Fruit fly (Drosophila melanogaster): ENCODE measurements around the gene ATPsynbetaL.

ATPsynbetaL gene

DNA sequence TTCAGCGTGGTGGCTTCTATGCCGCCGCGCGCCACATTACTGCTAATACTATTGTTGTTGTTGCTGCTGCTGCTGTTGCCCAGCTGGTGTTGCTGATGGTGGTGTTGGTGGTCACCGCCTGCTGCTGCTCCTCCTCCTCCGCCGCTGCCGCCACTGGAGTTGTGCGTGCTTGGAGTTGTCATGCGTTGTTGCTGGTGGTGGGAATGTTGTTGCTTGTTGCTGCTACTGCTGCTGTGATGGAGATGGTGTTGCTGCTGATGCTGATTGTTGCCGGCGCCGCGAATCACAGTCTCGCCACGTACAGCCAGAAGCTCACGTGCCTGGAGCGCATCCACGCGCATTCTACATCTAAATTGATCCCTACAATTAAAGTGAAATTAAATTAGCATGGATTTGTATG, 43.9 kb downstream of the ATPsynbetaL start (continued):
- no peak for TF ChIP-seq ems (GFP tag; optimal IDR thresholded peaks at IDR 0.05)

DNA sequence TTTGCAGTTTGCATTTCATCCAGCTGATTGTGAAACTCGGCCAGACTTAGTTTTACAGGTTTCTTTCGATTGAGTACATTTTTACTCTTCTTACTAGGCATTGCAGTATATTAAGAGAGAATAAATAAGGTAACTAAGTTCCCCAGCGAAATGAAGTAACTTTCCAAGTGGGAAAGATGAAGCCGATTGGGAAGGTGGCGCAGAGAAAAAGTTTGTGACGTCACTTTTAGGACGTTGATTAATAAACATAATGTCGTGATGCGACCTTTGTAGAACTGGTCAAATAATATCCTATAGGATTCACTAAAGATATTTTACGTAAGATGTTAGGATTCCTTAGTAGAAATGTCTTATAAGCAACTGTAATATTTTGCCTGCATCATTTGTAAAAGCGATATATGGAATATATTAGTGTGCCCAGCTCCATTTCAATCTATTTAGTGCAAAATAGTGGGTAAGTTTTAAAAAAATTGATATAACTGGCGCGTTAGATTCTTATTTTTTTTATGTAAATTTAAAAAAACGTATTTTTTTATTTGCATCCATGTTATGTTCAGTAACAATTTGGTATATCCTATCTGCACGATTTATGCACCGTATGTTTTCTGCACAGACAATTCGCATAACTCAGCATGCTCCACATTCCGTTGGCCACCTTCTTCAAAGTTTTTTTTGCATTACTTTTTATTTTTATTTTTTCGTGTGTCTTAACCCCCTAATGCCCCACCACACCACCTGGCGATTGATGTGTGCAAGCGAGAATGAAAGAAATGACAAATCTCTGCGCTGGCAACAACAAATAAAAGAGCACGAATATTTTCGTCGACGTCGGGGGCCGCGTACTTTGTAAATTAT, 46.3 kb downstream of the ATPsynbetaL start, which contains the start of gene CG32152:
Gene CG32152 (minus strand): TSS at position 352 of the 855 bp plus-strand sequence.
- peak; percentile 67 for TF ChIP-seq sens (GFP tag)
- no peak for TF ChIP-seq z (GFP tag; IDR thresholded peaks at IDR 0.05)
- no peak for TF ChIP-seq abd-A (tag; optimal IDR thresholded peaks at IDR 0.05)
- no peak for TF ChIP-seq CG14965 (GFP tag; optimal IDR thresholded peaks at IDR 0.05; ENCODE audit: borderline replicate concordance)
- TF ChIP-seq dati (GFP tag; IDR thresholded peaks at IDR 0.05), result no peak
- TF ChIP-seq stwl (tag; optimal IDR thresholded peaks at IDR 0.05), result peak; percentile 70
- TF ChIP-seq Drgx (GFP tag; IDR thresholded peaks at IDR 0.05), result peak; percentile 70; the same call in 1 of the 2 replicates
- peak; percentile 14 for TF ChIP-seq CG4424 (GFP tag; optimal IDR thresholded peaks at IDR 0.05)
- TF ChIP-seq esg (GFP tag; conservative IDR thresholded peaks at IDR 0.05), result no peak
- TF ChIP-seq CG9932 (GFP tag; IDR thresholded peaks at IDR 0.05), result no peak
- no peak for TF ChIP-seq CG8281 (tag; optimal IDR thresholded peaks at IDR 0.05)
- no peak for TF ChIP-seq CG18262 (tag; optimal IDR thresholded peaks at IDR 0.05)
- peak; percentile 4 for TF ChIP-seq CG2712 (tag; optimal IDR thresholded peaks at IDR 0.05)
- no peak for TF ChIP-seq CG15514 (GFP tag; optimal IDR thresholded peaks at IDR 0.05)
- peak; percentile 43 for TF ChIP-seq gfzf (GFP tag; optimal IDR thresholded peaks at IDR 0.05)
- no peak for TF ChIP-seq gsb-n (tag; optimal IDR thresholded peaks at IDR 0.05)
- no peak for TF ChIP-seq CG10274 (GFP tag; optimal IDR thresholded peaks at IDR 0.05)
- TF ChIP-seq slp2 (GFP tag; optimal IDR thresholded peaks at IDR 0.05), result no peak
- no peak for TF ChIP-seq luna (GFP tag; optimal IDR thresholded peaks at IDR 0.05)
- TF ChIP-seq Dp (GFP tag; optimal IDR thresholded peaks at IDR 0.05), result no peak
- no peak for TF ChIP-seq CG34422 (GFP tag; IDR thresholded peaks at IDR 0.05)
- TF ChIP-seq CG11085 (GFP tag; IDR thresholded peaks at IDR 0.05), result no peak
- no peak for TF ChIP-seq CG6791 (GFP tag; IDR thresholded peaks at IDR 0.05; ENCODE audit: partially characterized antibody)
- no peak for TF ChIP-seq croc (GFP tag; conservative IDR thresholded peaks at IDR 0.05)
- TF ChIP-seq CG6689 (GFP tag; IDR thresholded peaks at IDR 0.05), result peak; percentile 97
- TF ChIP-seq NC2α (GFP tag; optimal IDR thresholded peaks at IDR 0.05), result no peak
- TF ChIP-seq D (optimal IDR thresholded peaks at IDR 0.05), result no peak
- no peak for TF ChIP-seq D (GFP tag; optimal IDR thresholded peaks at IDR 0.05)
- TF ChIP-seq Side (GFP tag; optimal IDR thresholded peaks at IDR 0.05), result no peak
- TF ChIP-seq cato (GFP tag; optimal IDR thresholded peaks at IDR 0.05; ENCODE audit: borderline replicate concordance), result no peak
- TF ChIP-seq caup (GFP tag; optimal IDR thresholded peaks at IDR 0.05; ENCODE audit: severe bottlenecking), result no peak
- TF ChIP-seq emc (GFP tag; optimal IDR thresholded peaks at IDR 0.05), result no peak
- no peak for TF ChIP-seq psq (GFP tag; optimal IDR thresholded peaks at IDR 0.05)
- peak; percentile 69 for TF ChIP-seq Med (GFP tag)
- TF ChIP-seq corto (GFP tag; optimal IDR thresholded peaks at IDR 0.05), result no peak
- TF ChIP-seq CG8089 (GFP tag; optimal IDR thresholded peaks at IDR 0.05), result no peak
- no peak for TF ChIP-seq sima (GFP tag; optimal IDR thresholded peaks at IDR 0.05)
- TF ChIP-seq CG8924 (tag; optimal IDR thresholded peaks at IDR 0.05), result no peak
- no peak for TF ChIP-seq Awh (GFP tag; IDR thresholded peaks at IDR 0.05)
- TF ChIP-seq jing (GFP tag; optimal IDR thresholded peaks at IDR 0.05), result no peak
- no peak for TF ChIP-seq CG4404 (GFP tag; IDR thresholded peaks at IDR 0.05)
- TF ChIP-seq E2f1 (GFP tag; IDR thresholded peaks at IDR 0.05), result no peak
- no peak for TF ChIP-seq ap (GFP tag; IDR thresholded peaks at IDR 0.05)
- TF ChIP-seq CkIIα-i1 (GFP tag; IDR thresholded peaks at IDR 0.05), result no peak
- TF ChIP-seq CG11695 (GFP tag; IDR thresholded peaks at IDR 0.05), result no peak
- no peak for TF ChIP-seq cwo (GFP tag; optimal IDR thresholded peaks at IDR 0.05)
- no peak for TF ChIP-seq pum (GFP tag; optimal IDR thresholded peaks at IDR 0.05)
- no peak for TF ChIP-seq nerfin-1 (tag; optimal IDR thresholded peaks at IDR 0.05)

All from whole organism, embryonic.